Worm (Caenorhabditis elegans) whole organism, L4/young adult: Measurements from ENCODE around the gene F57F4.1.

Experiments
- W03F9.2 ChIP-seq: fragments of 150-350 bp; optimal IDR thresholded peaks from 2 replicates; lab custom pipeline; 2014; ENCODE audit warnings: missing biosample characterization, missing genetic modification characterization
- dao-5 ChIP-seq: sonication (generic microtip); optimal IDR thresholded peaks from 2 replicates; lab custom pipeline; 2016; ENCODE audit warnings: missing genotype, missing genetic modification characterization, moderate library complexity, missing compliant biosample characterization
- him-1 ChIP-seq: sonication (generic microtip); optimal IDR thresholded peaks from 2 replicates; lab custom pipeline; 2016; ENCODE audit warnings: missing genotype, missing genetic modification reagents, missing genetic modification characterization, missing compliant biosample characterization

- TF ChIP-seq W03F9.2 (tag; lab: Kevin White, UChicago) (no peak), dao-5 (tag; lab: Kevin White, UChicago) (no peak), him-1 (tag; lab: Kevin White, UChicago) (no peak)
Measured at ce11 chrV:6374844-6375243, 15.4 kb upstream of the F57F4.1 start, which contains the start of gene F13H6.5.
